Worm (Caenorhabditis elegans) whole organism, young adult: ENCODE results near the gene F58G11.4.

Source experiments
- F22D6.2 ChIP-seq: sonication (generic microtip); optimal IDR thresholded peaks from 2 replicates; lab custom pipeline; 2016; ENCODE audit warnings: mild to moderate bottlenecking, missing genetic modification characterization, missing compliant biosample characterization
- ceh-100 ChIP-seq: fragments of 200-800 bp; sonication (Bioruptor generic); IDR thresholded peaks from 2 replicates; pipeline ENCODE4 v1.3.6; 2022; ENCODE audit warnings: missing genetic modification reagents, missing genetic modification characterization, missing compliant biosample characterization
- ceh-40 ChIP-seq: fragments of 200-800 bp; sonication (Bioruptor generic); IDR thresholded peaks from 2 replicates; pipeline ENCODE4 v1.3.6; 2022; ENCODE audit warnings: missing genetic modification characterization, missing compliant biosample characterization
- lag-1 ChIP-seq: fragments of 200-800 bp; sonication (Bioruptor generic); IDR thresholded peaks from 2 replicates; pipeline ENCODE4 v1.3.6; 2022; ENCODE audit warnings: missing genetic modification reagents, missing genetic modification characterization, missing compliant biosample characterization
- mcd-1 ChIP-seq: fragments of 200-800 bp; sonication (Bioruptor generic); IDR thresholded peaks from 2 replicates; pipeline ENCODE4 v1.3.6; 2022; ENCODE audit warnings: missing genetic modification reagents, missing genetic modification characterization, missing compliant biosample characterization
- nfya-1 ChIP-seq: sonication (generic microtip); optimal IDR thresholded peaks from 2 replicates; lab custom pipeline; 2017; ENCODE audit warnings: antibody characterized with exemption, missing compliant biosample characterization, missing genetic modification characterization, borderline replicate concordance; ENCODE audit not compliant: insufficient read depth
- nhr-90 ChIP-seq: sonication (generic microtip); optimal IDR thresholded peaks from 2 replicates; lab custom pipeline; 2016; ENCODE audit warnings: missing genotype, mild to moderate bottlenecking, missing genetic modification characterization, missing compliant biosample characterization
- unc-130 ChIP-seq: sonication (generic microtip); optimal IDR thresholded peaks from 2 replicates; lab custom pipeline; 2016; ENCODE audit warnings: missing genetic modification reagents, missing genetic modification characterization, missing compliant biosample characterization
- unc-62 ChIP-seq: fragments of 150-350 bp; optimal IDR thresholded peaks from 2 replicates; lab custom pipeline; 2014; ENCODE audit warnings: missing biosample characterization, missing genetic modification reagents, missing genetic modification characterization
- ztf-25 ChIP-seq: fragments of 200-800 bp; sonication (Bioruptor generic); IDR thresholded peaks from 2 replicates; pipeline ENCODE4 v1.3.6; 2022; ENCODE audit warnings: missing genetic modification reagents, missing genetic modification characterization, missing compliant biosample characterization

DNA sequence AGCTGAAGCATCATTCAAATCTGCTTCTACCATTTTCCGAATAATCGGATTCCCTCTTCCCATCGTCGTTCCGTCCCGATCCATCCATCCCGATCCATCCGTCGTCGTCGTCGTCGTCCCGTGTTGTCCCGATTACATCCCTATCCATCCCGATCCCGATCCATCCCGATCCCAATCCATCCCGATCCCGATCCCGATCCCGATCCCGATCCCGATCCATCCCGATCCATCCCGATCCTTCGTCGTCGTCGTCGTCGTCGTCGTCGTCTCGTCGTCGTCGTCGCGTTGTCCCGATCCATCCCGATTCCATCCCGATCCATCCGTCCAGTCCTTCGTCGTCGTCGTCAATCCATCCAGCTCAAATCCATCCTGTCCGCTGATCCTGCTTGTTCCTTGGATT, 25.2 kb upstream of the F58G11.4 start:
- no peak for TF ChIP-seq unc-130 (GFP tag; lab: Kevin White, UChicago)
- no peak for TF ChIP-seq unc-62 (GFP tag; lab: Kevin White, UChicago)
- no peak for TF ChIP-seq F22D6.2 (tag; lab: Kevin White, UChicago)
- no peak for TF ChIP-seq nfya-1 (tag; lab: Kevin White, UChicago)
- no peak for TF ChIP-seq nhr-90 (tag; lab: Kevin White, UChicago)
- TF ChIP-seq ztf-25 (GFP tag; lab: Robert Waterston, UW), result no peak
- TF ChIP-seq lag-1 (GFP tag; lab: Robert Waterston, UW), result no peak
- no peak for TF ChIP-seq ceh-40 (GFP tag; lab: Robert Waterston, UW)
- TF ChIP-seq mcd-1 (GFP tag; lab: Robert Waterston, UW), result 0 out of 2 replicates have a peak, but pooled peaks have one; percentile 9
- no peak for TF ChIP-seq ceh-100 (GFP tag; lab: Robert Waterston, UW)
